Worm (Caenorhabditis elegans): ENCODE measurements around the gene C25G6.1.

- TF ChIP-seq flt-1 (GFP tag; IDR thresholded peaks at IDR 0.05), result peak; percentile 59
- peak; percentile 77 for TF ChIP-seq ztf-23 (GFP tag; IDR thresholded peaks at IDR 0.05)
- 0 out of 2 replicates have a peak, but pooled peaks have one; percentile 65 for TF ChIP-seq tab-1 (GFP tag; IDR thresholded peaks at IDR 0.05)
Measured at ce11 chrX:1302267-1302666, 31.6 kb downstream of the C25G6.1 start.
